Worm (Caenorhabditis elegans) whole organism, L2 larva: Measurements from ENCODE around the gene rab-18.

Source experiments
- aly-2 ChIP-seq: fragments of 150-350 bp; optimal IDR thresholded peaks from 2 replicates; lab custom pipeline; 2014; ENCODE audit warnings: missing biosample characterization, missing genetic modification characterization
- ceh-82 ChIP-seq: fragments of 150-350 bp; optimal IDR thresholded peaks from 2 replicates; lab custom pipeline; 2014; ENCODE audit warnings: missing biosample characterization, missing genetic modification characterization
- dmd-4 ChIP-seq: sonication (generic microtip); optimal IDR thresholded peaks from 2 replicates; lab custom pipeline; 2017; ENCODE audit warnings: missing biosample characterization, missing genetic modification characterization
- elt-3 ChIP-seq: sonication (generic microtip); optimal IDR thresholded peaks from 2 replicates; lab custom pipeline; 2017; ENCODE audit warnings: missing biosample characterization, missing genetic modification characterization
- lin-39 ChIP-seq: fragments of 150-350 bp; optimal IDR thresholded peaks from 2 replicates; lab custom pipeline; 2014; ENCODE audit warnings: missing biosample characterization, missing genetic modification reagents, missing genetic modification characterization
- lsy-2 ChIP-seq, 2 experiments: fragments of 150-350 bp in 1 of 2; sonication (generic microtip) in 1 of 2; optimal IDR thresholded peaks; 2 replicates each; lab custom pipeline; 2014 to 2017; ENCODE audit warnings: missing biosample characterization in 2 of 2, missing genetic modification characterization in 2 of 2
- nhr-11 ChIP-seq: fragments of 150-350 bp; optimal IDR thresholded peaks from 2 replicates; lab custom pipeline; 2014; ENCODE audit warnings: missing biosample characterization, missing genetic modification characterization
- nhr-12 ChIP-seq: fragments of 150-350 bp; optimal IDR thresholded peaks from 2 replicates; lab custom pipeline; 2014; ENCODE audit warnings: missing biosample characterization, missing genetic modification characterization
- nhr-237 ChIP-seq: fragments of 150-350 bp; optimal IDR thresholded peaks from 2 replicates; lab custom pipeline; 2014; ENCODE audit warnings: missing biosample characterization, missing genetic modification characterization
- nhr-77 ChIP-seq: fragments of 150-350 bp; optimal IDR thresholded peaks from 2 replicates; lab custom pipeline; 2014; ENCODE audit warnings: missing biosample characterization, missing genetic modification characterization
- skn-1 ChIP-seq: sonication (generic microtip); optimal IDR thresholded peaks from 2 replicates; lab custom pipeline; 2017; ENCODE audit warnings: missing biosample characterization, missing genetic modification characterization
- sma-3 ChIP-seq: sonication (generic microtip); optimal IDR thresholded peaks from 2 replicates; lab custom pipeline; 2016; ENCODE audit warnings: missing genetic modification reagents, missing genetic modification characterization, missing compliant biosample characterization
- snpc-4 ChIP-seq: fragments of 150-350 bp; optimal IDR thresholded peaks from 2 replicates; lab custom pipeline; 2014; ENCODE audit warnings: missing biosample characterization, missing genetic modification characterization
- unc-62 ChIP-seq: fragments of 150-350 bp; optimal IDR thresholded peaks from 2 replicates; lab custom pipeline; 2014; ENCODE audit warnings: missing biosample characterization, missing genetic modification reagents, missing genetic modification characterization

DNA sequence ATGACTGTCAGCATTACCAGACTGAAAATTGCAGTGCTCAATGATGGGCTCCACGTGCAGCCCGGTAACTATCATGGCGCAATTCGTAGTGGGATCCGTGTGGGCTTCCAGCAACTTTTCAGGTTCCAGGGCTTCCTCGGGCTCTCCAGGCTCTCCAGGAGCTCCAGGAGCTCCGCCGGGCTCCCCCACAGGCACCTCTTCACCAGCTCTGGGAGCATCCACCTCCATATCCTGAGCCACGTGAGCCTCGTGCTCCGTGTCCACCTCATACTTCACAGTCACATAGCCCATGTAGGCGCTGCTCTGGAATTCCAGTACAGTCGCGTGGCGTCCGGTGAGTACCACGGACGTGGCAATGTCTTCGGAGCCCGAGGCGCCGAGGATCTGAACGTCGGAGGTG, 28.7 kb downstream of the rab-18 start:
- no peak for TF ChIP-seq aly-2 (tag; lab: Kevin White, UChicago)
- TF ChIP-seq unc-62 (GFP tag; lab: Kevin White, UChicago): no peak
- TF ChIP-seq nhr-11: no peak
- no peak for TF ChIP-seq snpc-4 (tag; lab: Kevin White, UChicago)
- TF ChIP-seq nhr-77 (tag; lab: Kevin White, UChicago): no peak
- no peak for TF ChIP-seq sma-3
- no peak for TF ChIP-seq skn-1 (tag; lab: Kevin White, UChicago)
- TF ChIP-seq lsy-2 (tag; optimal IDR thresholded peaks at IDR 0.05; lab: Kevin White, UChicago): no peak
- no peak for TF ChIP-seq ceh-82 (tag; lab: Kevin White, UChicago)
- no peak for TF ChIP-seq nhr-12
- no peak for TF ChIP-seq dmd-4 (tag; lab: Kevin White, UChicago)
- no peak for TF ChIP-seq elt-3 (tag; lab: Kevin White, UChicago)
- no peak for TF ChIP-seq nhr-237
- TF ChIP-seq lin-39 (tag; lab: Kevin White, UChicago): no peak
